Worm (Caenorhabditis elegans) whole organism, midembryonic: ENCODE results near the gene K11G12.6.

Source experiments
- T22C8.4 ChIP-seq: fragments of 200-800 bp; sonication (Bioruptor generic); IDR thresholded peaks from 2 replicates; pipeline ENCODE4 v1.3.6; 2022; ENCODE audit warnings: missing genetic modification characterization, missing compliant biosample characterization
- cog-1 ChIP-seq: sonication (generic microtip); optimal IDR thresholded peaks from 2 replicates; lab custom pipeline; 2016; ENCODE audit warnings: missing genetic modification characterization, missing compliant biosample characterization
- flt-1 ChIP-seq: fragments of 200-800 bp; sonication (Bioruptor generic); IDR thresholded peaks from 2 replicates; pipeline ENCODE4 v1.3.6; 2022; ENCODE audit warnings: missing genetic modification characterization, missing compliant biosample characterization
- klf-2 ChIP-seq: fragments of 200-800 bp; sonication (Bioruptor generic); conservative IDR thresholded peaks from 2 replicates; pipeline ENCODE4 v1.3.6; 2022; ENCODE audit warnings: missing genetic modification reagents, missing genetic modification characterization, missing compliant biosample characterization
- med-1 ChIP-seq: sonication (generic microtip); optimal IDR thresholded peaks from 2 replicates; lab custom pipeline; 2017; ENCODE audit warnings: missing genetic modification characterization, mild to moderate bottlenecking, missing compliant biosample characterization, antibody characterized with exemption, missing genetic modification reagents; ENCODE audit not compliant: insufficient read depth
- ref-1 ChIP-seq: fragments of 200-800 bp; sonication (Bioruptor generic); conservative IDR thresholded peaks from 2 replicates; pipeline ENCODE4 v1.3.6; 2022; ENCODE audit warnings: missing genetic modification reagents, missing genetic modification characterization, missing compliant biosample characterization
- tab-1 ChIP-seq: fragments of 200-800 bp; sonication (Bioruptor generic); IDR thresholded peaks from 2 replicates; pipeline ENCODE4 v1.3.6; 2022; ENCODE audit warnings: missing genetic modification characterization, missing compliant biosample characterization
- ztf-23 ChIP-seq: fragments of 200-800 bp; sonication (Bioruptor generic); IDR thresholded peaks from 2 replicates; pipeline ENCODE4 v1.3.6; 2022; ENCODE audit warnings: missing genetic modification reagents, missing genetic modification characterization, missing compliant biosample characterization
- ztf-29 ChIP-seq: fragments of 200-800 bp; sonication (Bioruptor generic); IDR thresholded peaks from 2 replicates; pipeline ENCODE4 v1.3.6; 2022; ENCODE audit warnings: missing genetic modification reagents, missing genetic modification characterization, missing compliant biosample characterization

The K11G12.6 gene

ce11 chrX:6729593-6729992 lies at the start of gene K11G12.6:
Gene K11G12.6 (minus strand): TSS chrX:6729657.
- TF ChIP-seq cog-1 (tag; lab: Kevin White, UChicago) (peak; percentile 39), ztf-23 (GFP tag; lab: Robert Waterston, UW) (no peak)

- TF ChIP-seq med-1 (GFP tag; lab: Kevin White, UChicago), result no peak
- no peak for TF ChIP-seq klf-2 (GFP tag; lab: Robert Waterston, UW)
- no peak for TF ChIP-seq flt-1 (GFP tag; lab: Robert Waterston, UW)
- 0 out of 2 replicates have a peak, but pooled peaks have one; percentile 16 for TF ChIP-seq ztf-23 (GFP tag; lab: Robert Waterston, UW)
Measured at ce11 chrX:6778014-6778413, 48.6 kb upstream of the K11G12.6 start, which contains the start of gene irk-1. Gene irk-1 (minus strand): TSS chrX:6778114.

ce11 chrX:6761688-6762185 lies 32.3 kb upstream of the K11G12.6 start, which contains the start of gene abts-4:
Gene abts-4 (minus strand): TSS chrX:6761738.
- TF ChIP-seq med-1 (GFP tag; lab: Kevin White, UChicago) (no peak), klf-2 (GFP tag; lab: Robert Waterston, UW) (no peak), ztf-23 (GFP tag; lab: Robert Waterston, UW) (no peak), tab-1 (no peak), T22C8.4 (GFP tag; lab: Robert Waterston, UW) (no peak), cog-1 (tag; lab: Kevin White, UChicago) (no peak), ztf-29 (GFP tag; lab: Robert Waterston, UW) (no peak), flt-1 (GFP tag; lab: Robert Waterston, UW) (no peak), ref-1 (GFP tag; lab: Robert Waterston, UW) (no peak)

- no peak for TF ChIP-seq ztf-23 (GFP tag; lab: Robert Waterston, UW)
- no peak for TF ChIP-seq klf-2 (GFP tag; lab: Robert Waterston, UW)
- no peak for TF ChIP-seq flt-1 (GFP tag; lab: Robert Waterston, UW)
- no peak for TF ChIP-seq ref-1 (GFP tag; lab: Robert Waterston, UW)
- TF ChIP-seq tab-1, result no peak
- TF ChIP-seq cog-1 (tag; lab: Kevin White, UChicago), result no peak
- no peak for TF ChIP-seq T22C8.4 (GFP tag; lab: Robert Waterston, UW)
- TF ChIP-seq med-1 (GFP tag; lab: Kevin White, UChicago), result no peak
- no peak for TF ChIP-seq ztf-29 (GFP tag; lab: Robert Waterston, UW)
Measured at ce11 chrX:6761211-6761610, 31.8 kb upstream of the K11G12.6 start.

ce11 chrX:6750145-6750544 lies 20.7 kb upstream of the K11G12.6 start:
- TF ChIP-seq tab-1 (no peak), klf-2 (GFP tag; lab: Robert Waterston, UW) (no peak), med-1 (GFP tag; lab: Kevin White, UChicago) (no peak), ztf-29 (GFP tag; lab: Robert Waterston, UW) (no peak), flt-1 (GFP tag; lab: Robert Waterston, UW) (no peak), cog-1 (tag; lab: Kevin White, UChicago) (no peak), ztf-23 (GFP tag; lab: Robert Waterston, UW) (no peak), T22C8.4 (GFP tag; lab: Robert Waterston, UW) (no peak), ref-1 (GFP tag; lab: Robert Waterston, UW) (no peak)

ce11 chrX:6749124-6749822 lies 19.8 kb upstream of the K11G12.6 start:
- TF ChIP-seq klf-2 (GFP tag; lab: Robert Waterston, UW) (no peak), med-1 (GFP tag; lab: Kevin White, UChicago) (no peak), tab-1 (no peak), cog-1 (tag; lab: Kevin White, UChicago) (no peak), flt-1 (GFP tag; lab: Robert Waterston, UW) (no peak), T22C8.4 (GFP tag; lab: Robert Waterston, UW) (no peak), ztf-23 (GFP tag; lab: Robert Waterston, UW) (no peak), ztf-29 (GFP tag; lab: Robert Waterston, UW) (no peak), ref-1 (GFP tag; lab: Robert Waterston, UW) (no peak)

- TF ChIP-seq ref-1 (GFP tag; lab: Robert Waterston, UW) (no peak), med-1 (GFP tag; lab: Kevin White, UChicago) (no peak), cog-1 (tag; lab: Kevin White, UChicago) (no peak), tab-1 (no peak), klf-2 (GFP tag; lab: Robert Waterston, UW) (no peak)
Measured at ce11 chrX:6747906-6748356, 18.5 kb upstream of the K11G12.6 start.

- TF ChIP-seq T22C8.4 (GFP tag; lab: Robert Waterston, UW), result no peak
- TF ChIP-seq ztf-29 (GFP tag; lab: Robert Waterston, UW), result no peak
- TF ChIP-seq ztf-23 (GFP tag; lab: Robert Waterston, UW), result no peak
- no peak for TF ChIP-seq klf-2 (GFP tag; lab: Robert Waterston, UW)
- TF ChIP-seq tab-1, result no peak
- no peak for TF ChIP-seq flt-1 (GFP tag; lab: Robert Waterston, UW)
- no peak for TF ChIP-seq ref-1 (GFP tag; lab: Robert Waterston, UW)
- no peak for TF ChIP-seq cog-1 (tag; lab: Kevin White, UChicago)
- TF ChIP-seq med-1 (GFP tag; lab: Kevin White, UChicago), result no peak
Measured at ce11 chrX:6746849-6747248, 17.4 kb upstream of the K11G12.6 start.

ce11 chrX:6745515-6745914 lies 16.1 kb upstream of the K11G12.6 start:
- TF ChIP-seq flt-1 (GFP tag; lab: Robert Waterston, UW), result no peak
- TF ChIP-seq ztf-29 (GFP tag; lab: Robert Waterston, UW), result no peak
- no peak for TF ChIP-seq tab-1
- no peak for TF ChIP-seq ref-1 (GFP tag; lab: Robert Waterston, UW)
- no peak for TF ChIP-seq med-1 (GFP tag; lab: Kevin White, UChicago)
- TF ChIP-seq T22C8.4 (GFP tag; lab: Robert Waterston, UW), result no peak
- TF ChIP-seq klf-2 (GFP tag; lab: Robert Waterston, UW), result no peak
- TF ChIP-seq ztf-23 (GFP tag; lab: Robert Waterston, UW), result no peak
- TF ChIP-seq cog-1 (tag; lab: Kevin White, UChicago), result no peak
